Fruit fly (Drosophila melanogaster) whole organism, embryonic: ENCODE measurements around the gene Kdm2.
A peak's percentile ranks its signal among the peaks of the same experiment; 100 is the strongest.

Experiments
- Bgb ChIP-seq: fragments of 200-800 bp; sonication (Bioruptor generic); IDR thresholded peaks from 2 replicates; pipeline ENCODE4 v1.3.6; 2022; ENCODE audit warnings: missing biosample characterization, missing genetic modification characterization; ENCODE audit not compliant: partially characterized antibody
- Blimp-1 ChIP-seq: fragments of 200-800 bp; sonication (Bioruptor generic); optimal IDR thresholded peaks from 3 replicates; lab custom pipeline; 2018; ENCODE audit warnings: missing biosample characterization, missing genetic modification characterization, mild to moderate bottlenecking, moderate library complexity, missing genetic modification reagents
- CG10209 ChIP-seq: fragments of 200-800 bp; sonication (Bioruptor generic); optimal IDR thresholded peaks from 3 replicates; lab custom pipeline; 2017; ENCODE audit warnings: missing biosample characterization, mild to moderate bottlenecking, missing genetic modification characterization, missing genetic modification reagents
- CG13287 ChIP-seq: fragments of 200-800 bp; sonication (Bioruptor generic); IDR thresholded peaks from 2 replicates; pipeline ENCODE4 v1.3.6; 2022; ENCODE audit warnings: missing biosample characterization, missing genetic modification characterization; ENCODE audit not compliant: partially characterized antibody
- CG13624 ChIP-seq: fragments of 200-800 bp; sonication (Bioruptor generic); optimal IDR thresholded peaks from 2 replicates; lab custom pipeline; 2016; ENCODE audit warnings: missing biosample characterization, missing genetic modification characterization
- CG14860 ChIP-seq: fragments of 200-800 bp; sonication (Bioruptor generic); IDR thresholded peaks from 3 replicates; pipeline ENCODE4 v1.3.6; 2022; ENCODE audit warnings: missing biosample characterization, missing genetic modification characterization; ENCODE audit not compliant: partially characterized antibody
- CG1603 ChIP-seq: fragments of 200-800 bp; sonication (Bioruptor generic); optimal IDR thresholded peaks from 2 replicates; lab custom pipeline; 2019; ENCODE audit warnings: missing biosample characterization, mild to moderate bottlenecking, missing genetic modification characterization, moderate library complexity
- CG16813 ChIP-seq: fragments of 200-800 bp; sonication (Bioruptor generic); IDR thresholded peaks from 3 replicates; pipeline ENCODE4 v1.3.6; 2022; ENCODE audit warnings: missing biosample characterization, missing genetic modification characterization; ENCODE audit not compliant: partially characterized antibody
- CG17385 ChIP-seq: fragments of 200-800 bp; sonication (Bioruptor generic); optimal IDR thresholded peaks from 3 replicates; lab custom pipeline; 2018; ENCODE audit warnings: missing biosample characterization, mild to moderate bottlenecking, missing genetic modification characterization
- CG18011 ChIP-seq: fragments of 200-800 bp; sonication (Bioruptor generic); optimal IDR thresholded peaks from 2 replicates; lab custom pipeline; 2017; ENCODE audit warnings: missing biosample characterization, missing genetic modification characterization, mild to moderate bottlenecking, moderate library complexity, missing genotype
- CG18476 ChIP-seq: fragments of 200-800 bp; sonication (Bioruptor generic); optimal IDR thresholded peaks from 2 replicates; lab custom pipeline; 2016; ENCODE audit warnings: missing biosample characterization, mild to moderate bottlenecking, missing genetic modification characterization
- CG18599 ChIP-seq: fragments of 200-800 bp; sonication (Bioruptor generic); optimal IDR thresholded peaks from 3 replicates; lab custom pipeline; 2017; ENCODE audit warnings: missing biosample characterization, missing genetic modification characterization, mild to moderate bottlenecking, moderate library complexity, missing genetic modification reagents
- CG2199 ChIP-seq: fragments of 200-800 bp; sonication (Bioruptor generic); IDR thresholded peaks from 3 replicates; pipeline ENCODE4 v1.3.6; 2022; ENCODE audit warnings: missing biosample characterization, missing genetic modification characterization
- CG31441 ChIP-seq: fragments of 200-800 bp; sonication (Bioruptor generic); IDR thresholded peaks from 2 replicates; pipeline ENCODE4 v1.3.6; 2022; ENCODE audit warnings: missing biosample characterization, missing genetic modification characterization
- CG4707 ChIP-seq: fragments of 200-800 bp; sonication (Bioruptor generic); optimal IDR thresholded peaks from 2 replicates; lab custom pipeline; 2018; ENCODE audit warnings: missing biosample characterization, mild to moderate bottlenecking, missing genetic modification characterization, moderate library complexity
- CG6272 ChIP-seq: fragments of 200-800 bp; sonication (Bioruptor generic); IDR thresholded peaks from 2 replicates; pipeline ENCODE4 v1.3.6; 2022; ENCODE audit warnings: missing biosample characterization, missing genetic modification characterization
- CG6791 ChIP-seq: fragments of 200-800 bp; sonication (Bioruptor generic); IDR thresholded peaks from 3 replicates; pipeline ENCODE4 v1.3.6; 2022; ENCODE audit warnings: missing biosample characterization, missing genetic modification characterization; ENCODE audit not compliant: partially characterized antibody
- CG8924 ChIP-seq: fragments of 200-800 bp; optimal IDR thresholded peaks from 3 replicates; lab custom pipeline; 2019; ENCODE audit warnings: missing biosample characterization, mild to moderate bottlenecking, missing genetic modification characterization, moderate library complexity
- Dad ChIP-seq: fragments of 200-800 bp; sonication (Bioruptor generic); optimal IDR thresholded peaks from 3 replicates; lab custom pipeline; 2016; ENCODE audit warnings: missing biosample characterization, missing genetic modification characterization
- Ets65A ChIP-seq: fragments of 200-800 bp; sonication (Bioruptor generic); peaks from one replicate; lab custom pipeline; 2016; ENCODE audit warnings: missing biosample characterization, missing genetic modification characterization
- Fer3 ChIP-seq: fragments of 200-800 bp; sonication (Bioruptor generic); optimal IDR thresholded peaks from 2 replicates; lab custom pipeline; 2018; ENCODE audit warnings: missing biosample characterization, mild to moderate bottlenecking, missing genetic modification characterization, moderate library complexity
- Lhr ChIP-seq: fragments of 200-800 bp; sonication (Bioruptor generic); optimal IDR thresholded peaks from 3 replicates; lab custom pipeline; 2017; ENCODE audit warnings: mild to moderate bottlenecking, missing biosample characterization, missing genetic modification reagents, missing genetic modification characterization
- Med ChIP-seq: fragments of 200-800 bp; sonication (Bioruptor generic); peaks from one replicate; lab custom pipeline; 2016; ENCODE audit warnings: missing biosample characterization, missing genetic modification characterization, mild to moderate bottlenecking, inconsistent platforms, moderate library complexity
- Oaz ChIP-seq: fragments of 200-800 bp; sonication (Bioruptor generic); IDR thresholded peaks from 2 replicates; pipeline ENCODE4 v1.3.6; 2022; ENCODE audit warnings: missing biosample characterization, missing genetic modification characterization
- Opbp ChIP-seq: fragments of 200-800 bp; sonication (Bioruptor generic); IDR thresholded peaks from 3 replicates; pipeline ENCODE4 v1.3.6; 2022; ENCODE audit warnings: missing biosample characterization, missing genetic modification characterization; ENCODE audit not compliant: partially characterized antibody
- Rx ChIP-seq: fragments of 200-800 bp; sonication (Bioruptor generic); IDR thresholded peaks from 2 replicates; pipeline ENCODE4 v1.3.6; 2022; ENCODE audit warnings: missing biosample characterization, missing genetic modification characterization
- Usf ChIP-seq: fragments of 200-800 bp; sonication (Bioruptor generic); optimal IDR thresholded peaks from 2 replicates; lab custom pipeline; 2017; ENCODE audit warnings: missing genotype, missing biosample characterization, missing genetic modification characterization
- al ChIP-seq: fragments of 200-800 bp; sonication (Bioruptor generic); IDR thresholded peaks from 2 replicates; pipeline ENCODE4 v1.3.6; 2022; ENCODE audit warnings: missing biosample characterization, missing genetic modification characterization
- amos ChIP-seq: fragments of 200-800 bp; sonication (Bioruptor generic); IDR thresholded peaks from 2 replicates; pipeline ENCODE4 v1.3.6; 2022; ENCODE audit warnings: missing biosample characterization, missing genetic modification characterization; ENCODE audit not compliant: partially characterized antibody
- ash1 ChIP-seq: fragments of 200-800 bp; sonication (Bioruptor generic); optimal IDR thresholded peaks from 2 replicates; lab custom pipeline; 2018; ENCODE audit warnings: missing biosample characterization, mild to moderate bottlenecking, missing genetic modification characterization
- bab2 ChIP-seq: fragments of 200-800 bp; sonication (Bioruptor generic); optimal IDR thresholded peaks from 2 replicates; lab custom pipeline; 2016; ENCODE audit warnings: missing biosample characterization, missing genetic modification characterization
- bcd ChIP-seq: fragments of 200-800 bp; sonication (Bioruptor generic); optimal IDR thresholded peaks from 2 replicates; lab custom pipeline; 2017; ENCODE audit warnings: missing biosample characterization, mild to moderate bottlenecking, missing genetic modification characterization
- bsh ChIP-seq, 2 experiments: fragments of 200-800 bp; sonication (Bioruptor generic); optimal IDR thresholded peaks; 2 replicates each; lab custom pipeline; 2017 to 2018; ENCODE audit warnings: mild to moderate bottlenecking in 2 of 2, missing biosample characterization in 2 of 2, missing genetic modification characterization in 2 of 2, moderate library complexity in 1 of 2
- cg ChIP-seq: fragments of 200-800 bp; sonication (Bioruptor generic); optimal IDR thresholded peaks from 3 replicates; lab custom pipeline; 2019; ENCODE audit warnings: missing biosample characterization, mild to moderate bottlenecking, missing genetic modification characterization, moderate library complexity
- emc ChIP-seq: fragments of 200-800 bp; sonication (Bioruptor generic); optimal IDR thresholded peaks from 2 replicates; lab custom pipeline; 2016; ENCODE audit warnings: missing biosample characterization, missing genetic modification characterization
- ems ChIP-seq: fragments of 200-800 bp; sonication (Bioruptor generic); optimal IDR thresholded peaks from 3 replicates; lab custom pipeline; 2016; ENCODE audit warnings: missing biosample characterization, missing genetic modification characterization
- ewg ChIP-seq: fragments of 200-800 bp; sonication (Bioruptor generic); optimal IDR thresholded peaks from 3 replicates; lab custom pipeline; 2017; ENCODE audit warnings: mild to moderate bottlenecking, missing biosample characterization, missing genetic modification reagents, missing genetic modification characterization
- exex ChIP-seq: fragments of 200-800 bp; sonication (Bioruptor generic); optimal IDR thresholded peaks from 4 replicates; lab custom pipeline; 2018; ENCODE audit warnings: missing biosample characterization, mild to moderate bottlenecking, missing genetic modification characterization, moderate library complexity
- ftz-f1 ChIP-seq: fragments of 200-800 bp; sonication (Bioruptor generic); optimal IDR thresholded peaks from 2 replicates; lab custom pipeline; 2016; ENCODE audit warnings: missing biosample characterization, missing genetic modification characterization
- hb ChIP-seq: fragments of 200-800 bp; sonication (Bioruptor generic); IDR thresholded peaks from 3 replicates; pipeline ENCODE4 v1.3.6; 2022; ENCODE audit warnings: missing biosample characterization, missing genetic modification characterization; ENCODE audit not compliant: partially characterized antibody
- jigr1 ChIP-seq: fragments of 200-800 bp; sonication (Bioruptor generic); IDR thresholded peaks from 3 replicates; pipeline ENCODE4 v1.3.6; 2022; ENCODE audit warnings: missing biosample characterization, missing genetic modification characterization
- knrl ChIP-seq: fragments of 200-800 bp; sonication (Bioruptor generic); IDR thresholded peaks from 3 replicates; pipeline ENCODE4 v1.3.6; 2022; ENCODE audit warnings: missing biosample characterization, missing genetic modification characterization; ENCODE audit not compliant: partially characterized antibody
- peb ChIP-seq: fragments of 200-800 bp; sonication (Bioruptor generic); IDR thresholded peaks from 2 replicates; pipeline ENCODE4 v1.3.6; 2022; ENCODE audit warnings: missing biosample characterization, missing genetic modification characterization
- sr ChIP-seq: fragments of 200-800 bp; sonication (Bioruptor generic); IDR thresholded peaks from 3 replicates; pipeline ENCODE4 v1.3.6; 2022; ENCODE audit warnings: missing biosample characterization, missing genetic modification characterization
- tgo ChIP-seq: fragments of 200-800 bp; sonication (Bioruptor generic); IDR thresholded peaks from 3 replicates; pipeline ENCODE4 v1.3.6; 2022; ENCODE audit warnings: missing biosample characterization, missing genetic modification characterization
- tio ChIP-seq: fragments of 200-800 bp; sonication (Bioruptor generic); optimal IDR thresholded peaks from 2 replicates; lab custom pipeline; 2017; ENCODE audit warnings: missing biosample characterization, missing genetic modification characterization, inconsistent platforms
- tx ChIP-seq: fragments of 200-800 bp; sonication (Bioruptor generic); optimal IDR thresholded peaks from 2 replicates; lab custom pipeline; 2016; ENCODE audit warnings: missing biosample characterization, missing genetic modification characterization
- vnd ChIP-seq: fragments of 200-800 bp; sonication (Bioruptor generic); IDR thresholded peaks from 3 replicates; pipeline ENCODE4 v1.3.6; 2022; ENCODE audit warnings: missing biosample characterization, missing genetic modification characterization; ENCODE audit not compliant: partially characterized antibody

Gene Kdm2

dm6 chr3R:9068418-9068817 is 16.1 kb downstream of the Kdm2 start (continued):
- TF ChIP-seq bcd (GFP tag; lab: Kevin White, UChicago) = peak; percentile 23
- no peak for TF ChIP-seq CG8924
- peak; percentile 53 for TF ChIP-seq cg (GFP tag; lab: Kevin White, UChicago)
- 0 out of 3 replicates have a peak, but pooled peaks have one; percentile 15 for TF ChIP-seq tgo
- peak; percentile 72 for TF ChIP-seq knrl (GFP tag; lab: Robert Waterston, UW)
- TF ChIP-seq CG6272 (GFP tag; lab: Robert Waterston, UW) = peak; percentile 37; the same call in 1 of the 2 replicates
- no peak for TF ChIP-seq CG1603
- peak; percentile 68; the same call in 2 of the 3 replicates for TF ChIP-seq hb
- peak; percentile 67; the same call in 1 of the 3 replicates for TF ChIP-seq CG14860 (GFP tag; lab: Robert Waterston, UW)
- peak; percentile 66 for TF ChIP-seq vnd (GFP tag; lab: Robert Waterston, UW)
- no peak for TF ChIP-seq tio
- TF ChIP-seq CG18011 (GFP tag; lab: Kevin White, UChicago) = no peak
- peak; percentile 64; the same call in 1 of the 3 replicates for TF ChIP-seq Opbp (GFP tag; lab: Robert Waterston, UW)

DNA sequence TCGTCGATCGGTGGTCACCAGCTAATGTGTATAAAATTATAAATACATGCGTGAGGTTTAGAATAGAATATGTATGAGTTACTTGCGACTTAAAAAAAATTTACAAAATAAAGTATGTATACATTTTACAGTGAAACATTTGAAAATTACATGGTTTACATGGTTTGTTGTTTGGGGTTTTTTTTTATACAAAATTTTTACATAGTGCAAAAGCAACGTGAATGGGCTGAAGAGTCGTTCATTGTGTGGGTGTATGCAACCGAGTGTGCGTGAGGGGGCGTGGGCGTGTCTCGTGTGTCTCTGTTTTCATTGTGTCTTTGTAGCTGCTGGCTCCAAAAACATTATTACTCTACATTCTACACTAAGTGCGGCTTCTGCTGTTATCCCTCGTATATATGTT is 17.6 kb downstream of the Kdm2 start:
- TF ChIP-seq CG6791 (GFP tag; lab: Robert Waterston, UW) (0 out of 3 replicates have a peak, but pooled peaks have one; percentile 40), Bgb (peak; percentile 52), Ets65A (GFP tag; lab: Kevin White, UChicago) (no peak), ash1 (GFP tag; lab: Kevin White, UChicago) (no peak), vnd (GFP tag; lab: Robert Waterston, UW) (0 out of 3 replicates have a peak, but pooled peaks have one; percentile 40), CG13624 (GFP tag; lab: Kevin White, UChicago) (no peak), amos (GFP tag; lab: Robert Waterston, UW) (peak; percentile 56; the same call in 1 of the 2 replicates), Fer3 (tag; lab: Kevin White, UChicago) (no peak), sr (GFP tag; lab: Robert Waterston, UW) (no peak), tx (no peak), CG2199 (GFP tag; lab: Robert Waterston, UW) (peak; percentile 34; the same call in 1 of the 3 replicates), Dad (GFP tag; lab: Kevin White, UChicago) (no peak), CG4707 (GFP tag; lab: Kevin White, UChicago) (no peak), peb (GFP tag; lab: Robert Waterston, UW) (no peak), CG16813 (peak; percentile 57), ewg (GFP tag; lab: Kevin White, UChicago) (no peak)

DNA sequence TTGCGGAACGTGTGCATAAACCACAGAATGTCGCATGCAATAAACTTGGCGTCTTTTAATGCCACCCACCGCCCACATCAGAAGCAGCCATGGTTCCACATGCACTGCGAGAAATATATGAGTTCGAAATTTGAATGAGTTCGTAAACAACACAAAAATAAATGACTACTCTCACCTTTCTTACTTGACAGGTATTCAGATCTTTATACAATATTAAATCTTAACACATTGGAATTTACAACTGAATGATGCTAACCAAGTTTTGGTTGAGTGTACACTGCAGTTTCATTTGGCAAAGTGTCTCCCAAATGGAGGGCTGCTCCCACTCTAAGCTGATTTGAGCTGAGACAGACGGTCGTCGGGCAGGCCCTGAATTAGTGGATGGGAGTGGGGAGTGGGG is 22.6 kb downstream of the Kdm2 start:
- TF ChIP-seq exex (no peak), bab2 (GFP tag; lab: Kevin White, UChicago) (no peak), ftz-f1 (GFP tag; lab: Kevin White, UChicago) (no peak), Med (GFP tag; lab: Kevin White, UChicago) (peak; percentile 68), al (GFP tag; lab: Robert Waterston, UW) (no peak), CG18599 (GFP tag; lab: Kevin White, UChicago) (peak; percentile 29), CG17385 (GFP tag; lab: Kevin White, UChicago) (no peak), CG13287 (GFP tag; lab: Robert Waterston, UW) (no peak), CG18476 (GFP tag; lab: Kevin White, UChicago) (no peak), Rx (no peak), Blimp-1 (GFP tag; lab: Kevin White, UChicago) (peak; percentile 12), ems (GFP tag; lab: Kevin White, UChicago) (peak; percentile 7), emc (GFP tag; lab: Kevin White, UChicago) (no peak), jigr1 (no peak), Oaz (GFP tag; lab: Robert Waterston, UW) (no peak), Lhr (no peak), CG10209 (GFP tag; lab: Kevin White, UChicago) (no peak), Usf (no peak), bsh (GFP tag; optimal IDR thresholded peaks at IDR 0.05; lab: Kevin White, UChicago) (peak in 1 of 2 experiments; percentile 28), CG31441 (0 out of 2 replicates have a peak, but pooled peaks have one; percentile 12)
